Fruit fly (Drosophila melanogaster): ENCODE data around the gene Amnionless.

Amnionless gene

DNA sequence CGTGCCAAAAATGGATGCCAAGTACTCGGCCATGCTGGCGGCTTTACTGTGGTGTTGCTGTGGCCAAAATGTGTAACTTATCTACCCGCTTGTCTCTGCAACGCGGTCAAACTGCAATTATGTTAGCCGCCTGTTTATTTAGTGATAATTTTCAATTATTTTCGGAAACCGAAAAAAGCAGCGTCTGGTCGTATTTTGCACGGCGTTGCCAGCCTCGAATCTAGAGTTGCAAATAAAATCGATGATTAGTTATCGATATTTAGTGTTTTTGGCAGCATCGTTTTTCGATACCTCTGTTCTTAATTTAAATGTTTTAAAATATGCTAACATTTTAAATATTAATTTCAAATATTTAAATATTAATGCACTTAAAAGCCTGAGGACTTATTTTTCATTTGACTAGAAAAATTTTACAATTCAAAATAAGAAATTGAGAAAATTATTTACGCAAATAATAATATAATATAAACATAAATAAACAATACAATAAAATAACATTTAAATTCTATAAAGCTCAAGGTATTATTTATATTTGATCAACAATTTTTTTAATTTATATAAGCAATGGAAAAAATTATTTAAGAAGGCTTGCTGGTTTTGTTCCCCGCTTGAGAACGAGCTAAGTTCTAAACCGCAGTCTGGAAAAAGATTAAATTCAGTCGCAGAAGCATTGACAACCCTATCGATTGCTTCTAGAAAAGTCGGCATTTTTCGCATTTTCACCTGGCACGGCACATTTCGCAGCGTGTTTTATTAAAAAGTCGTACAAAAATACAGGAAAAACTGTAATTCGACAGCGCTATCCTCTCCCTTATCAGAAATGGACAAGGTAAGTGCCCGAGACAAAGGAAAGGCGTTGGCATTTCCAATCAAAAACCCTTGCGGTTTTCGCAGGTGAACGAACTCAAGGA is 5.8 kb upstream of the Amnionless start, which contains the start of the genes U2af38 and Stip1 (continued):
- no peak for TF ChIP-seq unpg (GFP tag; optimal IDR thresholded peaks at IDR 0.05)
- TF ChIP-seq gem (tag; optimal IDR thresholded peaks at IDR 0.05), result peak; percentile 50
- TF ChIP-seq prd (optimal IDR thresholded peaks at IDR 0.05), result no peak
- TF ChIP-seq prd (GFP tag; IDR thresholded peaks at IDR 0.05), result no peak
- no peak for TF ChIP-seq CG12236 (GFP tag; optimal IDR thresholded peaks at IDR 0.05)
- no peak for TF ChIP-seq CG10565 (GFP tag; optimal IDR thresholded peaks at IDR 0.05)
- peak; percentile 29 for TF ChIP-seq CoRest (tag; optimal IDR thresholded peaks at IDR 0.05)
- no peak; the same call in 1 of the 2 replicates for TF ChIP-seq lmd (GFP tag; IDR thresholded peaks at IDR 0.05)
- peak; percentile 75 for TF ChIP-seq CG15514 (GFP tag; optimal IDR thresholded peaks at IDR 0.05)
- no peak for TF ChIP-seq CG13123 (GFP tag; optimal IDR thresholded peaks at IDR 0.05)
- TF ChIP-seq Bgb (GFP tag; IDR thresholded peaks at IDR 0.05; ENCODE audit: partially characterized antibody), result peak; percentile 62
- TF ChIP-seq org-1 (GFP tag; optimal IDR thresholded peaks at IDR 0.05), result no peak
- TF ChIP-seq CG3838 (GFP tag; optimal IDR thresholded peaks at IDR 0.05), result no peak
- peak; percentile 42; the same call in 1 of the 2 replicates for TF ChIP-seq vvl (GFP tag; IDR thresholded peaks at IDR 0.05)
- peak; percentile 64; the same call in 1 of the 2 replicates for TF ChIP-seq slbo (GFP tag; IDR thresholded peaks at IDR 0.05)
- no peak for TF ChIP-seq CG4707 (GFP tag; optimal IDR thresholded peaks at IDR 0.05)
- TF ChIP-seq Meics (GFP tag; optimal IDR thresholded peaks at IDR 0.05), result no peak
- 0 out of 2 replicates have a peak, but pooled peaks have one; percentile 8 for TF ChIP-seq Ptx1 (GFP tag; IDR thresholded peaks at IDR 0.05)
- no peak for TF ChIP-seq CG18476 (GFP tag; optimal IDR thresholded peaks at IDR 0.05)
- no peak for TF ChIP-seq Side (GFP tag; optimal IDR thresholded peaks at IDR 0.05)
- no peak for TF ChIP-seq ash1 (GFP tag; optimal IDR thresholded peaks at IDR 0.05)
- TF ChIP-seq CG6683 (GFP tag; optimal IDR thresholded peaks at IDR 0.05), result no peak
- peak; percentile 58; the same call in 2 of the 3 replicates for TF ChIP-seq CG17361 (GFP tag; IDR thresholded peaks at IDR 0.05)
- TF ChIP-seq ATbp (GFP tag; optimal IDR thresholded peaks at IDR 0.05), result no peak
- TF ChIP-seq CG12071 (GFP tag; optimal IDR thresholded peaks at IDR 0.05), result no peak
- TF ChIP-seq Chrac-16 (GFP tag; optimal IDR thresholded peaks at IDR 0.05), result peak; percentile 2
- no peak for TF ChIP-seq salm (tag; optimal IDR thresholded peaks at IDR 0.05)
- TF ChIP-seq CG2678 (tag; optimal IDR thresholded peaks at IDR 0.05), result peak; percentile 41
- no peak for TF ChIP-seq CG8359 (GFP tag; optimal IDR thresholded peaks at IDR 0.05; ENCODE audit: borderline replicate concordance)
- peak; percentile 34 for TF ChIP-seq CG34376 (GFP tag; optimal IDR thresholded peaks at IDR 0.05)
- TF ChIP-seq CG15011 (GFP tag; optimal IDR thresholded peaks at IDR 0.05), result no peak
- no peak for TF ChIP-seq peb (GFP tag; IDR thresholded peaks at IDR 0.05)
- no peak for TF ChIP-seq CG32532 (GFP tag; IDR thresholded peaks at IDR 0.05)
- TF ChIP-seq Dad (GFP tag; optimal IDR thresholded peaks at IDR 0.05), result no peak
- TF ChIP-seq pfk (GFP tag; optimal IDR thresholded peaks at IDR 0.05), result peak; percentile 13
- TF ChIP-seq Hr39 (optimal IDR thresholded peaks at IDR 0.05), result no peak
- no peak for TF ChIP-seq Bdp1 (GFP tag; optimal IDR thresholded peaks at IDR 0.05)
- peak; percentile 64 for TF ChIP-seq CG12391 (tag; optimal IDR thresholded peaks at IDR 0.05)
- peak; percentile 47 for TF ChIP-seq CG18262 (tag; optimal IDR thresholded peaks at IDR 0.05)
- TF ChIP-seq NFAT (GFP tag; IDR thresholded peaks at IDR 0.05), result peak; percentile 62
- no peak for TF ChIP-seq CG32767 (GFP tag; IDR thresholded peaks at IDR 0.05)
- TF ChIP-seq CG8478 (optimal IDR thresholded peaks at IDR 0.05), result no peak
- peak; percentile 68; the same call in 2 of the 3 replicates for TF ChIP-seq CG34422 (GFP tag; IDR thresholded peaks at IDR 0.05)
- TF ChIP-seq CG10543 (GFP tag; optimal IDR thresholded peaks at IDR 0.05), result peak; percentile 66
- TF ChIP-seq pzg (GFP tag; optimal IDR thresholded peaks at IDR 0.05), result peak; percentile 61
- TF ChIP-seq disco-r (GFP tag; optimal IDR thresholded peaks at IDR 0.05), result no peak
- no peak for TF ChIP-seq jing (GFP tag; optimal IDR thresholded peaks at IDR 0.05)
- no peak for TF ChIP-seq CG12219 (GFP tag; optimal IDR thresholded peaks at IDR 0.05)
- TF ChIP-seq stwl (tag; optimal IDR thresholded peaks at IDR 0.05), result peak; percentile 42
